Worm (Caenorhabditis elegans) whole organism, L4 larva: ENCODE measurements around the gene msp-31.
"Not testable (repeated sequence)": the region's sequence is repeated elsewhere in the genome, so short reads cannot be mapped to it uniquely, and the experiment has no call there.

Experiments
- R02D3.7 ChIP-seq: fragments of 150-350 bp; sonication (generic microtip); optimal IDR thresholded peaks from 3 replicates; lab custom pipeline; 2014; ENCODE audit warnings: missing biosample characterization, missing genetic modification characterization
- T20F7.1 ChIP-seq: fragments of 200-800 bp; sonication (Bioruptor generic); optimal IDR thresholded peaks from 2 replicates; lab custom pipeline; 2018; ENCODE audit warnings: mild to moderate bottlenecking, missing genetic modification characterization, missing compliant biosample characterization
- T26A8.4 ChIP-seq: fragments of 200-800 bp; sonication (Bioruptor generic); IDR thresholded peaks from 2 replicates; pipeline ENCODE4 v1.3.6; 2022; ENCODE audit warnings: missing genetic modification characterization, missing compliant biosample characterization
- Y105C5A.15 ChIP-seq: fragments of 200-800 bp; sonication (Bioruptor generic); IDR thresholded peaks from 2 replicates; pipeline ENCODE4 v1.3.6; 2022; ENCODE audit warnings: missing genetic modification characterization, missing compliant biosample characterization
- Y48G9A.11 ChIP-seq: fragments of 200-800 bp; sonication (Bioruptor generic); IDR thresholded peaks from 2 replicates; pipeline ENCODE4 v1.3.6; 2022; ENCODE audit warnings: missing genetic modification reagents, missing genetic modification characterization, missing compliant biosample characterization
- Y5F2A.4 ChIP-seq: fragments of 200-800 bp; sonication (Bioruptor generic); optimal IDR thresholded peaks from 2 replicates; lab custom pipeline; 2018; ENCODE audit warnings: mild to moderate bottlenecking, missing genetic modification characterization, missing compliant biosample characterization
- aha-1 ChIP-seq: fragments of 150-350 bp; peaks from one replicate; lab custom pipeline; 2014; ENCODE audit warnings: missing biosample characterization, missing genetic modification characterization
- ama-1 ChIP-seq: fragments of 150-350 bp; optimal IDR thresholded peaks from 2 replicates; lab custom pipeline; 2014; ENCODE audit warnings: inconsistent platforms, mixed read lengths
- ceh-44 ChIP-seq: fragments of 200-800 bp; sonication (Bioruptor generic); IDR thresholded peaks from 2 replicates; pipeline ENCODE4 v1.3.6; 2022; ENCODE audit warnings: missing genetic modification reagents, missing genetic modification characterization, missing compliant biosample characterization
- ces-1 ChIP-seq: fragments of 150-350 bp; sonication (generic microtip); optimal IDR thresholded peaks from 4 replicates; lab custom pipeline; 2014; ENCODE audit warnings: missing biosample characterization, missing genetic modification reagents, missing genetic modification characterization
- ctbp-1 ChIP-seq: fragments of 200-800 bp; sonication (Bioruptor generic); IDR thresholded peaks from 2 replicates; pipeline ENCODE4 v1.3.6; 2022; ENCODE audit warnings: missing genetic modification reagents, missing genetic modification characterization, missing compliant biosample characterization
- daf-16 ChIP-seq, 3 experiments: sonication (generic microtip); optimal IDR thresholded peaks; 2 replicates each; lab custom pipeline; 2016 to 2017; ENCODE audit warnings: missing genetic modification characterization in 3 of 3, missing genetic modification reagents in 3 of 3, mild to moderate bottlenecking in 2 of 3, missing compliant biosample characterization in 2 of 3, missing biosample characterization in 1 of 3, moderate library complexity in 1 of 3
- daf-19 ChIP-seq: fragments of 200-800 bp; sonication (Bioruptor generic); conservative IDR thresholded peaks from 2 replicates; pipeline ENCODE4 v1.3.6; 2022; ENCODE audit warnings: missing genetic modification characterization, missing compliant biosample characterization
- dmd-6 ChIP-seq: fragments of 200-800 bp; sonication (Bioruptor generic); IDR thresholded peaks from 2 replicates; pipeline ENCODE4 v1.3.6; 2022; ENCODE audit warnings: missing genetic modification reagents, missing genetic modification characterization, missing compliant biosample characterization
- dmd-8 ChIP-seq: fragments of 200-800 bp; sonication (Bioruptor generic); IDR thresholded peaks from 2 replicates; pipeline ENCODE4 v1.3.6; 2022; ENCODE audit warnings: missing genetic modification characterization, missing compliant biosample characterization
- dve-1 ChIP-seq: sonication (generic microtip); optimal IDR thresholded peaks from 2 replicates; lab custom pipeline; 2017; ENCODE audit warnings: antibody characterized with exemption, mild to moderate bottlenecking, missing genetic modification characterization, missing compliant biosample characterization; ENCODE audit not compliant: insufficient read depth
- egl-43 ChIP-seq: fragments of 200-800 bp; sonication (Bioruptor generic); IDR thresholded peaks from 2 replicates; pipeline ENCODE4 v1.3.6; 2022; ENCODE audit warnings: missing genetic modification reagents, missing genetic modification characterization, missing compliant biosample characterization
- hlh-11 ChIP-seq: fragments of 200-800 bp; sonication (Bioruptor generic); optimal IDR thresholded peaks from 2 replicates; lab custom pipeline; 2018; ENCODE audit warnings: mild to moderate bottlenecking, missing genetic modification characterization, missing compliant biosample characterization
- hlh-30 ChIP-seq: sonication (generic microtip); optimal IDR thresholded peaks from 2 replicates; lab custom pipeline; 2017; ENCODE audit warnings: antibody characterized with exemption, mild to moderate bottlenecking, missing genetic modification characterization, missing compliant biosample characterization; ENCODE audit not compliant: insufficient read depth
- jun-1 ChIP-seq: fragments of 150-350 bp; optimal IDR thresholded peaks from 2 replicates; lab custom pipeline; 2014; ENCODE audit warnings: missing biosample characterization, missing genetic modification reagents, missing genetic modification characterization
- lin-13 ChIP-seq: fragments of 150-350 bp; optimal IDR thresholded peaks from 2 replicates; lab custom pipeline; 2014; ENCODE audit warnings: missing biosample characterization, missing genetic modification reagents, missing genetic modification characterization
- lin-38 ChIP-seq: fragments of 200-800 bp; sonication (Bioruptor generic); IDR thresholded peaks from 2 replicates; pipeline ENCODE4 v1.3.6; 2022; ENCODE audit warnings: missing genetic modification reagents, missing genetic modification characterization, missing compliant biosample characterization
- lir-3 ChIP-seq: sonication (generic microtip); optimal IDR thresholded peaks from 2 replicates; lab custom pipeline; 2016; ENCODE audit warnings: mild to moderate bottlenecking, missing genetic modification characterization, missing compliant biosample characterization
- lsy-2 ChIP-seq, 2 experiments: fragments of 150-350 bp in 1 of 2; sonication (generic microtip) in 1 of 2; optimal IDR thresholded peaks; 2 replicates each; lab custom pipeline; 2014 to 2017; ENCODE audit warnings: missing biosample characterization in 2 of 2, missing genetic modification characterization in 2 of 2
- madf-9 ChIP-seq: fragments of 200-800 bp; sonication (Bioruptor generic); conservative IDR thresholded peaks from 2 replicates; pipeline ENCODE4 v1.3.6; 2022; ENCODE audit warnings: missing genetic modification reagents, missing genetic modification characterization, missing compliant biosample characterization
- mdt-29 ChIP-seq: fragments of 200-800 bp; sonication (Bioruptor generic); IDR thresholded peaks from 2 replicates; pipeline ENCODE4 v1.3.6; 2022; ENCODE audit warnings: missing genetic modification reagents, missing genetic modification characterization, missing compliant biosample characterization
- mep-1 ChIP-seq: fragments of 150-350 bp; sonication (generic microtip); optimal IDR thresholded peaks from 3 replicates; lab custom pipeline; 2014; ENCODE audit warnings: missing biosample characterization, missing genetic modification characterization
- mxl-2 ChIP-seq: fragments of 200-800 bp; sonication (Bioruptor generic); conservative IDR thresholded peaks from 2 replicates; pipeline ENCODE4 v1.3.6; 2022; ENCODE audit warnings: missing genetic modification reagents, missing genetic modification characterization, missing compliant biosample characterization
- nhr-102 ChIP-seq: sonication (generic microtip); optimal IDR thresholded peaks from 2 replicates; lab custom pipeline; 2016; ENCODE audit warnings: mild to moderate bottlenecking, missing genetic modification characterization, moderate library complexity, missing compliant biosample characterization
- nhr-25 ChIP-seq: sonication (generic microtip); optimal IDR thresholded peaks from 2 replicates; lab custom pipeline; 2017; ENCODE audit warnings: missing genetic modification characterization, mild to moderate bottlenecking, missing compliant biosample characterization, antibody characterized with exemption, moderate library complexity, borderline replicate concordance; ENCODE audit not compliant: insufficient read depth
- nhr-28 ChIP-seq: fragments of 150-350 bp; optimal IDR thresholded peaks from 2 replicates; lab custom pipeline; 2014; ENCODE audit warnings: missing biosample characterization, missing genetic modification characterization
- nhr-42 ChIP-seq: fragments of 200-800 bp; sonication (Bioruptor generic); IDR thresholded peaks from 2 replicates; pipeline ENCODE4 v1.3.6; 2022; ENCODE audit warnings: missing genetic modification characterization, missing compliant biosample characterization
- nhr-48 ChIP-seq: sonication (generic microtip); optimal IDR thresholded peaks from 2 replicates; lab custom pipeline; 2016; ENCODE audit warnings: mild to moderate bottlenecking, missing genetic modification characterization, missing compliant biosample characterization
- pha-4 ChIP-seq, 2 experiments: fragments of 150-350 bp in 1 of 2; fragments of 200-800 bp in 1 of 2; sonication (Bioruptor generic) in 1 of 2; IDR thresholded peaks in 1 of 2; optimal IDR thresholded peaks in 1 of 2; 2 replicates each; pipeline versions ENCODE4 v1.3.6 to Lab custom; 2014 to 2022; ENCODE audit warnings: missing genetic modification characterization in 2 of 2, missing genetic modification reagents in 2 of 2, missing biosample characterization in 1 of 2, missing compliant biosample characterization in 1 of 2
- php-3 ChIP-seq: fragments of 200-800 bp; sonication (Bioruptor generic); IDR thresholded peaks from 2 replicates; pipeline ENCODE4 v1.3.6; 2022; ENCODE audit warnings: missing genetic modification reagents, missing genetic modification characterization, missing compliant biosample characterization
- snpc-1.2 ChIP-seq: fragments of 200-800 bp; sonication (Bioruptor generic); IDR thresholded peaks from 2 replicates; pipeline ENCODE4 v1.3.6; 2022; ENCODE audit warnings: missing genetic modification reagents, missing genetic modification characterization, missing compliant biosample characterization
- snpc-4 ChIP-seq: fragments of 150-350 bp; optimal IDR thresholded peaks from 2 replicates; lab custom pipeline; 2014; ENCODE audit warnings: missing biosample characterization, missing genetic modification characterization
- spr-1 ChIP-seq: sonication (generic microtip); optimal IDR thresholded peaks from 2 replicates; lab custom pipeline; 2016; ENCODE audit warnings: mild to moderate bottlenecking, missing genetic modification characterization, missing compliant biosample characterization
- spr-3 ChIP-seq: fragments of 200-800 bp; sonication (Bioruptor generic); optimal IDR thresholded peaks from 2 replicates; lab custom pipeline; 2018; ENCODE audit warnings: mild to moderate bottlenecking, missing genetic modification characterization, missing compliant biosample characterization
- tag-97 ChIP-seq: fragments of 200-800 bp; sonication (Bioruptor generic); IDR thresholded peaks from 2 replicates; pipeline ENCODE4 v1.3.6; 2022; ENCODE audit warnings: missing genetic modification characterization, missing compliant biosample characterization
- unc-62 ChIP-seq, 3 experiments: fragments of 150-350 bp in 1 of 3; sonication (generic microtip); optimal IDR thresholded peaks in 2 of 3; peaks in 1 of 3; 1 replicate in 1 of 3; 2 replicates in 2 of 3; lab custom pipeline; 2014 to 2017; ENCODE audit warnings: missing biosample characterization in 3 of 3, missing genetic modification characterization in 3 of 3, missing genetic modification reagents in 3 of 3, missing genotype in 1 of 3
- zfp-3 ChIP-seq: fragments of 200-800 bp; sonication (Bioruptor generic); conservative IDR thresholded peaks from 2 replicates; pipeline ENCODE4 v1.3.6; 2022; ENCODE audit warnings: missing genetic modification reagents, missing genetic modification characterization, missing compliant biosample characterization

The msp-31 gene

DNA sequence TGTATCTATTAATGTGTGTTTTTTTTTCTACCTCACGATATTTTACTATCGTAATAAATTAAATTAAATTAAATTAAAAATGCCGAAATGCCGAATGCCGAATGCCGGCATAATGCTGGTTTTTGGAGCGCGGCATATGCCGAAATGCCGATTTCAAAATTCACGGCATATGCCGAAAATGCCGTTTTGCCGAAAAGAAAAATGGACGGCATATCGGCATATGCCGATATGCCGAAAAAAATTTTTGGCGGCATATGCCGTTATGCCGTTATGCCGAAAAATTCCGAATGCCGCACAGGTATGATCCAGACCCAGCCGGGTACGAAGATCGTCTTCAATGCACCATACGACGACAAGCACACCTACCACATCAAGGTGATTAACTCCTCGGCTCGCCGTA is 17.8 kb downstream of the msp-31 start, which contains the start of gene msp-32:
TSS of gene msp-32 (plus strand) at position 301 of the 400 bp plus-strand sequence.
- not testable (repeated sequence) for TF ChIP-seq snpc-1.2, R02D3.7, snpc-4

DNA sequence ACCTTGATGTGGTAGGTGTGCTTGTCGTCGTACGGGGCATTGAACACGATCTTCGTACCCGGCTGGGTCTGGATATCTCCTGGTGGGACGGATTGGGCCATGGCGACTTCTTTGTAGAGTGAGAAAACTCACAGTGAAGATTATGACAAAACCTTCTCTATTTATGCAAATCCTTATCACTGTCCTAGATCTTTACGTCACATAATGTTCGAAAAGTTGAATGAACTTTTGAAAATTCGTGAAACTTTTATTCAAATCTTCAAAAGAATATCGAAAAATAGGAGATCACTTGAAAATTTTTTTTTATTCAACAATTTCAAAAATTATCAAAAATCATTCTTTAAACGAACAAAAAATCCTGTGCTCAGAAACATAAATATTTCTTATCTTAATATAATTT is 23.8 kb downstream of the msp-31 start, which contains the start of gene msp-33:
TSS of gene msp-33 (minus strand) at position 101 of the 400 bp plus-strand sequence.
- no peak for TF ChIP-seq nhr-48 (tag; lab: Kevin White, UChicago)
- TF ChIP-seq aha-1 = peak; percentile 1

DNA sequence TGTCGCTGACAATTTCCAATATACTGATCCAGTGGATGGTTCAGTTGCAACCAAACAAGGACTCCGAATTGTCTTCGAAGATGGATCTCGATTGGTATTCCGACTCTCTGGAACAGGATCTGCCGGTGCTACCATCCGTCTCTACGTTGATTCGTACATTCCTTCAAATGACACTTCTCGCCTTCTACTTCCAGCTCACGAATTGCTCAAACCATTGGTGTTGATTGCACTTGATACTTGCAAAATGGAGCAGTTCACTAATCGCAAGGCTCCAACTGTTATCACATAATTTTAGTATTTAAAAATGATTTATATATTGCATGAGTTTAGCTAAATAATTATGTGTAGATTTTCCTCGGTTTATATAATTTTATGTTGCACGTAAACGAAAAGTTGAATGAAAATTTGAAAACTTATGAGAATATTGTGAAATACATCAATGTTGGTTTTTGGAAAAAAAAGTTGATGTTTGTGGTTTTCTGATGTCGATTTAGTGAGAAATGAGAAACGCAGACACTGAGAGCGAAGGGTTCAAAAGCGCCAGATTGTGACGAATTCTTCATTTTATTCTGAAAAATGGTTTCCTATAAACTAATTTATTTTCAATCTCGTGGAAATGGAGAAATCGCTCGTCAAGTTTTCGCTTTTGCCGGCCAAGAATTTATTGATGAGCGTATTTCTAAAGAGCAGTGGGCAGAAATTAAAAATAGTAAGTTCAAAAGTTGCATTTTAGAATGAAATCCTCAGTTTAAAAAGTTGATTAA is 25.2 kb downstream of the msp-31 start, which contains the start of gene gst-9:
TSS of gene gst-9 (plus strand) at position 574 of the 764 bp plus-strand sequence.
- TF ChIP-seq unc-62 (GFP tag; optimal IDR thresholded peaks at IDR 0.05 in 1 of 2; lab: Kevin White, UChicago) (peak in 1 of 2 experiments; percentile 84), unc-62 (tag; optimal IDR thresholded peaks at IDR 0.05; lab: Kevin White, UChicago) (no peak), mxl-2 (GFP tag; lab: Robert Waterston, UW) (0 out of 2 replicates have a peak, but pooled peaks have one; percentile 28), pha-4 (GFP tag; IDR thresholded peaks at IDR 0.05; lab: Robert Waterston, UW) (0 out of 2 replicates have a peak, but pooled peaks have one; percentile 52), pha-4 (tag; optimal IDR thresholded peaks at IDR 0.05; lab: Kevin White, UChicago) (no peak), daf-19 (GFP tag; lab: Robert Waterston, UW) (no peak), dve-1 (tag; lab: Kevin White, UChicago) (peak; percentile 86), ama-1 (peak; percentile 69), lsy-2 (tag; optimal IDR thresholded peaks at IDR 0.05; lab: Kevin White, UChicago) (peak in 1 of 2 experiments; percentile 61), spr-1 (tag; lab: Kevin White, UChicago) (peak; percentile 23), egl-43 (0 out of 2 replicates have a peak, but pooled peaks have one; percentile 59), hlh-11 (tag; lab: Kevin White, UChicago) (peak; percentile 42), T26A8.4 (peak; percentile 48; the same call in 1 of the 2 replicates), jun-1 (tag; lab: Kevin White, UChicago) (no peak), zfp-3 (GFP tag; lab: Robert Waterston, UW) (peak; percentile 92), aha-1 (peak; percentile 65), php-3 (0 out of 2 replicates have a peak, but pooled peaks have one; percentile 45), madf-9 (GFP tag; lab: Robert Waterston, UW) (peak; percentile 23; the same call in 1 of the 2 replicates), mdt-29 (GFP tag; lab: Robert Waterston, UW) (peak; percentile 39; the same call in 1 of the 2 replicates), nhr-25 (tag; lab: Kevin White, UChicago) (no peak), lir-3 (tag; lab: Kevin White, UChicago) (no peak), dmd-8 (0 out of 2 replicates have a peak, but pooled peaks have one; percentile 4), Y5F2A.4 (peak; percentile 17), hlh-30 (peak; percentile 10), snpc-4 (no peak), nhr-28 (peak; percentile 56), lin-38 (GFP tag; lab: Robert Waterston, UW) (peak; percentile 48), mep-1 (tag; lab: Kevin White, UChicago) (peak; percentile 56), T20F7.1 (GFP tag; lab: Kevin White, UChicago) (peak; percentile 13), lin-13 (GFP tag; lab: Kevin White, UChicago) (peak; percentile 57), Y48G9A.11 (no peak), nhr-42 (GFP tag; lab: Robert Waterston, UW) (0 out of 2 replicates have a peak, but pooled peaks have one; percentile 64), tag-97 (GFP tag; lab: Robert Waterston, UW) (no peak), ceh-44 (GFP tag; lab: Robert Waterston, UW) (no peak), ces-1 (GFP tag; lab: Kevin White, UChicago) (no peak), nhr-102 (tag; lab: Kevin White, UChicago) (peak; percentile 51), spr-3 (GFP tag; lab: Kevin White, UChicago) (peak; percentile 25), daf-16 (GFP tag; optimal IDR thresholded peaks at IDR 0.05; lab: Kevin White, UChicago) (no peak), daf-16 (tag; optimal IDR thresholded peaks at IDR 0.05; lab: Kevin White, UChicago) (peak; percentile 59), ctbp-1 (0 out of 2 replicates have a peak, but pooled peaks have one; percentile 19), dmd-6 (GFP tag; lab: Robert Waterston, UW) (0 out of 2 replicates have a peak, but pooled peaks have one; percentile 8), Y105C5A.15 (GFP tag; lab: Robert Waterston, UW) (no peak)
